Fruit fly (Drosophila melanogaster): ENCODE data around the gene hh.

hh gene

dm6 chr3R:23143440-23143839 lies 1.7 kb upstream of the hh start (continued):
- TF ChIP-seq crol (GFP tag; IDR thresholded peaks at IDR 0.05) (no peak), fru (optimal IDR thresholded peaks at IDR 0.05) (no peak), CG2712 (tag; optimal IDR thresholded peaks at IDR 0.05) (peak; percentile 93), CG8290 (GFP tag; optimal IDR thresholded peaks at IDR 0.05) (no peak), CG8290 (tag; optimal IDR thresholded peaks at IDR 0.05) (no peak), Scr (GFP tag; IDR thresholded peaks at IDR 0.05; ENCODE audit: partially characterized antibody) (no peak), CG6683 (GFP tag; optimal IDR thresholded peaks at IDR 0.05) (no peak), br (optimal IDR thresholded peaks at IDR 0.05) (no peak), ttk (GFP tag; IDR thresholded peaks at IDR 0.05) (0 out of 2 replicates have a peak, but pooled peaks have one; percentile 11), abd-A (tag; optimal IDR thresholded peaks at IDR 0.05) (peak; percentile 74), CG2199 (GFP tag; IDR thresholded peaks at IDR 0.05) (no peak), Elba2 (GFP tag; optimal IDR thresholded peaks at IDR 0.05) (no peak), bcd (GFP tag; optimal IDR thresholded peaks at IDR 0.05) (no peak), Deaf1 (tag; optimal IDR thresholded peaks at IDR 0.05) (peak; percentile 57), NfI (GFP tag; optimal IDR thresholded peaks at IDR 0.05) (no peak), B-H2 (GFP tag; optimal IDR thresholded peaks at IDR 0.05) (no peak), CG10543 (GFP tag; optimal IDR thresholded peaks at IDR 0.05) (no peak), CG7839 (tag; optimal IDR thresholded peaks at IDR 0.05) (no peak), Rx (GFP tag; IDR thresholded peaks at IDR 0.05) (no peak), CG2202 (tag; optimal IDR thresholded peaks at IDR 0.05) (no peak), vvl (GFP tag; IDR thresholded peaks at IDR 0.05) (0 out of 2 replicates have a peak, but pooled peaks have one; percentile 17), cg (GFP tag; optimal IDR thresholded peaks at IDR 0.05) (peak; percentile 96), Hmr (GFP tag; optimal IDR thresholded peaks at IDR 0.05) (no peak), CG14860 (GFP tag; IDR thresholded peaks at IDR 0.05; ENCODE audit: partially characterized antibody) (no peak), ewg (GFP tag; optimal IDR thresholded peaks at IDR 0.05) (no peak), Optix (GFP tag; IDR thresholded peaks at IDR 0.05) (no peak), Hr39 (optimal IDR thresholded peaks at IDR 0.05) (no peak), z (GFP tag; IDR thresholded peaks at IDR 0.05) (peak; percentile 48; the same call in 1 of the 3 replicates), CG12155 (GFP tag; optimal IDR thresholded peaks at IDR 0.05) (no peak), so (GFP tag; IDR thresholded peaks at IDR 0.05) (no peak), ssp (GFP tag; IDR thresholded peaks at IDR 0.05) (no peak), Aef1 (GFP tag; IDR thresholded peaks at IDR 0.05) (no peak), ftz-f1 (GFP tag; optimal IDR thresholded peaks at IDR 0.05) (no peak), insv (GFP tag; optimal IDR thresholded peaks at IDR 0.05) (no peak), Bdp1 (GFP tag; optimal IDR thresholded peaks at IDR 0.05) (no peak), Jarid2 (GFP tag; optimal IDR thresholded peaks at IDR 0.05) (no peak), chinmo (GFP tag; IDR thresholded peaks at IDR 0.05; ENCODE audit: partially characterized antibody) (0 out of 4 replicates have a peak, but pooled peaks have one; percentile 58), CG11696 (GFP tag; IDR thresholded peaks at IDR 0.05) (no peak), sd (tag; optimal IDR thresholded peaks at IDR 0.05) (peak; percentile 2), CG1832 (GFP tag; optimal IDR thresholded peaks at IDR 0.05) (no peak), sens (GFP tag) (no peak), MESR4 (GFP tag; optimal IDR thresholded peaks at IDR 0.05) (no peak), pan (optimal IDR thresholded peaks at IDR 0.05) (no peak), pan (GFP tag; optimal IDR thresholded peaks at IDR 0.05 in 1 of 2, IDR thresholded peaks at IDR 0.05 in 1 of 2) (no peak), CG17361 (GFP tag; IDR thresholded peaks at IDR 0.05) (no peak), Ada2b (GFP tag; IDR thresholded peaks at IDR 0.05) (no peak), bbx (GFP tag; IDR thresholded peaks at IDR 0.05; ENCODE audit: partially characterized antibody) (no peak), Awh (GFP tag; IDR thresholded peaks at IDR 0.05) (0 out of 2 replicates have a peak, but pooled peaks have one; percentile 28), gsb-n (tag; optimal IDR thresholded peaks at IDR 0.05) (no peak), fd96Cb (tag; optimal IDR thresholded peaks at IDR 0.05) (no peak), dysf (GFP tag; IDR thresholded peaks at IDR 0.05) (no peak), CG4282 (GFP tag; optimal IDR thresholded peaks at IDR 0.05) (no peak), NFAT (GFP tag; IDR thresholded peaks at IDR 0.05) (0 out of 2 replicates have a peak, but pooled peaks have one; percentile 10)

Measured in whole organism, embryonic.